Fruit fly (Drosophila melanogaster): ENCODE results near the gene ringer.

DNA sequence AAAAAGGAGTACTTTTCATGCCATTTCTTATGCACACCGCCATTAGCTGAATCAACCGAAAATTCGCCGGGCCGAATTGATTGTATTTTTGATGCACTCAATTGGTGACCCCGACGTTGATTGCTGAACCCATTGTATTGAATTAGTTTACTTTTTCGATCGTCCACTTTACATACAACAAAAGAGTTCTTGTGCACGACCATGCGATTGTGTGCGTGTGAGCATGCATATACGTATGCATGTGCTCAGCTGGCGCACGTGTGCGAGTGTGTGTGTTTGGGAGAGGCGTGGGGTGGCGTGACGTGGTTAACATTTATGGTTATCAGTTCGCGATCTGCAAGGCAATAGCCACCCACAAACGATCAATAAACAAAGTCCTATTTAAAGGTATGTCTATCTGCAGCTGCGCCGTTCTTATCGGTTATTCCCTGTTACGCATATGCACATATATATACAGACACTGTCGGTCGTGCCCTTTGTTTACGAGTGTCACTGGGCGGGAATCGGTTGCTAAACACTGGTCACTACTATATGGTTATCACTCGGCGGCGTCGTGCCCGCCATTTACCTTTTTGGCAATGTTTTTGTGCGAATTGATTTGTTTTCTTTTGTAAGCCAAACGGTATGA is 26.1 kb upstream of the ringer start:
- TF ChIP-seq CrebA (GFP tag; optimal IDR thresholded peaks at IDR 0.05; ENCODE audit: borderline replicate concordance) (peak; percentile 87), Hr78 (GFP tag; optimal IDR thresholded peaks at IDR 0.05) (no peak), dmrt93B (GFP tag; optimal IDR thresholded peaks at IDR 0.05) (no peak), Myc (optimal IDR thresholded peaks at IDR 0.05) (no peak), sage (GFP tag; optimal IDR thresholded peaks at IDR 0.05) (no peak), dl (GFP tag; optimal IDR thresholded peaks at IDR 0.05; ENCODE audit: insufficient read depth in 1 of 2, partially characterized antibody in 2 of 2) (no peak), rgr (GFP tag; optimal IDR thresholded peaks at IDR 0.05) (no peak), HLH106 (tag; optimal IDR thresholded peaks at IDR 0.05) (no peak), psq (GFP tag; optimal IDR thresholded peaks at IDR 0.05) (no peak), h (GFP tag; optimal IDR thresholded peaks at IDR 0.05) (peak; percentile 66), pan (optimal IDR thresholded peaks at IDR 0.05) (no peak)

All from whole organism, wandering third instar larva.